Worm (Caenorhabditis elegans) whole organism, midembryonic: ENCODE results near the gene srw-48.

Experiments
- cog-1 ChIP-seq: sonication (generic microtip); optimal IDR thresholded peaks from 2 replicates; lab custom pipeline; 2016; ENCODE audit warnings: missing genetic modification characterization, missing compliant biosample characterization
- flt-1 ChIP-seq: fragments of 200-800 bp; sonication (Bioruptor generic); IDR thresholded peaks from 2 replicates; pipeline ENCODE4 v1.3.6; 2022; ENCODE audit warnings: missing genetic modification characterization, missing compliant biosample characterization
- klf-2 ChIP-seq: fragments of 200-800 bp; sonication (Bioruptor generic); conservative IDR thresholded peaks from 2 replicates; pipeline ENCODE4 v1.3.6; 2022; ENCODE audit warnings: missing genetic modification reagents, missing genetic modification characterization, missing compliant biosample characterization

ce11 chrV:16374676-16375075 is 46.1 kb upstream of the srw-48 start, which contains the start of gene srv-34:
- no peak for TF ChIP-seq klf-2 (GFP tag; lab: Robert Waterston, UW)
- no peak for TF ChIP-seq flt-1 (GFP tag; lab: Robert Waterston, UW)
- TF ChIP-seq cog-1, result no peak
